Comparison of ENCODE assay signal across 5 fruit fly cellular contexts in the genomic region with DNA sequence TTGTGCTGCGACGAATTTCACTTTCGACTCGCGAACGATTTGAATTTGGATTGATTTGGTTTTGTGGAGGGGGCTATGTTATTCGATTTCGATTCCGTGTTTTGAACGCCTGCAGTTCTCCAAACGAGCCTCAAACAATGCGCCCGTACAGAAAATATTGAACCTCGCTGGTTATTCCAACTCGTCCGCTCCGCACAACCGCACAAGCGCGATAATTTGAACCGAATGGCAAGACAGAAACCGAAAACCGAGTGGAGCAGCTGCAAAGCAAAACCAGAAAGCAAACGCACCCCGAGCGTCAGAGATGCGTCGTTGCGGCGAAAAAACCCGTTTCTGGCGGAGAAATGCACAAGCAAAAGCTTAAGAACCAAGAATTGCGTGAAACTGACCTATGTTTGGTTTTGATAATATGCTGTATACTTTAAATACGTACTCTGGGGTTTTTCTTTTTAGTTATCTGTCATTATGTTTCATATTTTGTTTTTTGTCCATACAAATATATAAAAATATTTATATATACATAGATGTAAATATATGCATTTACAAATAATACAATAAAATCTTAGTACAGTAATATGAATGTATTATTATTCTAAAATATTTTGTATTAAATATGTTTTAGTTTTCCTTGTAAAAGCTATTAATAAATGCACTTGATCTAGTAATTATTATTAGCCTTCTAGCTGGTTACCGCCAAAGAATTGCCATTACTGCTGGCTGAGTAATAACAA.
A peak's percentile ranks its signal among the peaks of the same experiment; 100 is the strongest.
TF ChIP-seq lines count a peak whose summit lies in the region.

TSS of gene Dyrk2 (minus strand) at position 231 of the 731 bp plus-strand sequence.

- no peak for TF ChIP-seq CTCF in whole organism, embryonic (GFP tag; optimal IDR thresholded peaks at IDR 0.05; lab: Kevin White, UChicago)

TF ChIP-seq in whole organism, adult, 20 proteins besides CTCF, POLR2A, EP300 and RAD21 (continues in another document):
- peak; percentile 45 for TF ChIP-seq tj (GFP tag; optimal IDR thresholded peaks at IDR 0.05; lab: Kevin White, UChicago)
- peak; percentile 50 for TF ChIP-seq pad (GFP tag; optimal IDR thresholded peaks at IDR 0.05; lab: Kevin White, UChicago)
- peak; percentile 13 for TF ChIP-seq CG33017 (tag; optimal IDR thresholded peaks at IDR 0.05; lab: Kevin White, UChicago)
- TF ChIP-seq ovo (GFP tag; optimal IDR thresholded peaks at IDR 0.05; lab: Kevin White, UChicago), result no peak
- TF ChIP-seq CG12768 (GFP tag; optimal IDR thresholded peaks at IDR 0.05; lab: Kevin White, UChicago), result peak; percentile 40
- peak; percentile 34 for TF ChIP-seq bab1 (GFP tag; optimal IDR thresholded peaks at IDR 0.05; lab: Kevin White, UChicago)
- TF ChIP-seq Crg-1 (GFP tag; optimal IDR thresholded peaks at IDR 0.05; lab: Kevin White, UChicago), result no peak
- TF ChIP-seq Mnt (GFP tag; optimal IDR thresholded peaks at IDR 0.05; lab: Kevin White, UChicago), result peak; percentile 48
- TF ChIP-seq CG1620 (GFP tag; optimal IDR thresholded peaks at IDR 0.05; lab: Kevin White, UChicago), result peak; percentile 15
- peak; percentile 18 for TF ChIP-seq Hr96 (GFP tag; optimal IDR thresholded peaks at IDR 0.05; lab: Kevin White, UChicago)
- TF ChIP-seq CG5204 (GFP tag; optimal IDR thresholded peaks at IDR 0.05; lab: Kevin White, UChicago), result no peak
- TF ChIP-seq cic (GFP tag; optimal IDR thresholded peaks at IDR 0.05; lab: Kevin White, UChicago), result no peak
- peak; percentile 50 for TF ChIP-seq CG7045 (GFP tag; optimal IDR thresholded peaks at IDR 0.05; lab: Kevin White, UChicago)
- no peak for TF ChIP-seq cnc (optimal IDR thresholded peaks at IDR 0.05; lab: Kevin White, UChicago)
- peak; percentile 61 for TF ChIP-seq kay (GFP tag; lab: Kevin White, UChicago; ENCODE audit: borderline replicate concordance)
- TF ChIP-seq CG11617 (GFP tag; optimal IDR thresholded peaks at IDR 0.05; lab: Kevin White, UChicago), result peak; percentile 71

TF ChIP-seq in whole organism, embryonic, 481 proteins besides CTCF, POLR2A, EP300 and RAD21 (continues in another document):
- TF ChIP-seq CoRest (tag; optimal IDR thresholded peaks at IDR 0.05; lab: Kevin White, UChicago) (peak; percentile 73), hb (GFP tag; IDR thresholded peaks at IDR 0.05; lab: Robert Waterston, UW; ENCODE audit: partially characterized antibody) (no peak), B-H1 (GFP tag; IDR thresholded peaks at IDR 0.05; lab: Robert Waterston, UW) (peak; percentile 24; the same call in 1 of the 3 replicates), Dek (tag; optimal IDR thresholded peaks at IDR 0.05; lab: Kevin White, UChicago) (peak; percentile 53), lmd (GFP tag; IDR thresholded peaks at IDR 0.05; lab: Robert Waterston, UW) (no peak), peb (GFP tag; IDR thresholded peaks at IDR 0.05; lab: Robert Waterston, UW) (no peak), fd64A (GFP tag; optimal IDR thresholded peaks at IDR 0.05; lab: Kevin White, UChicago) (no peak), CG16813 (GFP tag; IDR thresholded peaks at IDR 0.05; lab: Robert Waterston, UW; ENCODE audit: partially characterized antibody) (no peak), zen (tag; optimal IDR thresholded peaks at IDR 0.05; lab: Kevin White, UChicago) (peak; percentile 11), CG42726 (GFP tag; IDR thresholded peaks at IDR 0.05; lab: Robert Waterston, UW; ENCODE audit: partially characterized antibody) (no peak; the same call in 1 of the 2 replicates), CG9215 (GFP tag; IDR thresholded peaks at IDR 0.05; lab: Robert Waterston, UW) (no peak), CG11696 (GFP tag; IDR thresholded peaks at IDR 0.05; lab: Robert Waterston, UW) (no peak), TFAM (GFP tag; optimal IDR thresholded peaks at IDR 0.05; lab: Kevin White, UChicago) (no peak), kay (GFP tag; optimal IDR thresholded peaks at IDR 0.05; lab: Kevin White, UChicago) (peak; percentile 36), Trl (optimal IDR thresholded peaks at IDR 0.05; lab: Kevin White, UChicago) (peak in 1 of 2 experiments; percentile 68), Trl (GFP tag; optimal IDR thresholded peaks at IDR 0.05; lab: Kevin White, UChicago) (peak; percentile 16)

TF ChIP-seq in whole organism, prepupa, 60 proteins besides CTCF, POLR2A, EP300 and RAD21 (continues in another document):
- TF ChIP-seq CG10631 (GFP tag; optimal IDR thresholded peaks at IDR 0.05; lab: Kevin White, UChicago) (peak; percentile 41), salr (GFP tag; optimal IDR thresholded peaks at IDR 0.05; lab: Kevin White, UChicago) (peak in 1 of 2 experiments; percentile 57), net (GFP tag; optimal IDR thresholded peaks at IDR 0.05; lab: Kevin White, UChicago) (peak; percentile 63), CG11294 (GFP tag; IDR thresholded peaks at IDR 0.05; lab: Robert Waterston, UW) (no peak), Hr39 (GFP tag; optimal IDR thresholded peaks at IDR 0.05; lab: Kevin White, UChicago) (no peak), acj6 (GFP tag; optimal IDR thresholded peaks at IDR 0.05; lab: Kevin White, UChicago) (peak; percentile 10), CG32006 (GFP tag; optimal IDR thresholded peaks at IDR 0.05; lab: Kevin White, UChicago) (peak; percentile 67), CG6792 (GFP tag; optimal IDR thresholded peaks at IDR 0.05; lab: Kevin White, UChicago) (no peak), Eip75B (GFP tag; optimal IDR thresholded peaks at IDR 0.05; lab: Kevin White, UChicago) (peak; percentile 55), Sox102F (GFP tag; optimal IDR thresholded peaks at IDR 0.05; lab: Kevin White, UChicago) (peak; percentile 56), vri (GFP tag; optimal IDR thresholded peaks at IDR 0.05; lab: Kevin White, UChicago) (peak; percentile 44), achi (GFP tag; optimal IDR thresholded peaks at IDR 0.05; lab: Kevin White, UChicago) (peak; percentile 40), CG15336 (GFP tag; IDR thresholded peaks at IDR 0.05; lab: Robert Waterston, UW) (0 out of 2 replicates have a peak, but pooled peaks have one; percentile 37), CG3919 (GFP tag; optimal IDR thresholded peaks at IDR 0.05; lab: Kevin White, UChicago) (peak; percentile 60), OdsH (GFP tag; optimal IDR thresholded peaks at IDR 0.05; lab: Kevin White, UChicago) (peak; percentile 42), fd59A (GFP tag; optimal IDR thresholded peaks at IDR 0.05; lab: Kevin White, UChicago) (no peak), Lpt (GFP tag; optimal IDR thresholded peaks at IDR 0.05; lab: Kevin White, UChicago) (peak; percentile 6)

TF ChIP-seq in whole organism, pupa, 21 proteins besides CTCF, POLR2A, EP300 and RAD21 (continues in another document):
- TF ChIP-seq CG15710 (tag; optimal IDR thresholded peaks at IDR 0.05; lab: Kevin White, UChicago), result peak; percentile 27
- TF ChIP-seq CG9948 (tag; optimal IDR thresholded peaks at IDR 0.05; lab: Kevin White, UChicago), result peak; percentile 5
- TF ChIP-seq CG12605 (GFP tag; IDR thresholded peaks at IDR 0.05; lab: Robert Waterston, UW), result peak; percentile 32; the same call in 1 of the 2 replicates
- TF ChIP-seq CG4496 (GFP tag; IDR thresholded peaks at IDR 0.05; lab: Robert Waterston, UW), result peak; percentile 53; the same call in 2 of the 3 replicates
- 0 out of 2 replicates have a peak, but pooled peaks have one; percentile 21 for TF ChIP-seq CG32121 (GFP tag; IDR thresholded peaks at IDR 0.05; lab: Robert Waterston, UW)
- no peak for TF ChIP-seq CG8301 (tag; optimal IDR thresholded peaks at IDR 0.05; lab: Kevin White, UChicago)
- no peak for TF ChIP-seq CG13204 (GFP tag; optimal IDR thresholded peaks at IDR 0.05; lab: Kevin White, UChicago)
- TF ChIP-seq CG8159 (tag; optimal IDR thresholded peaks at IDR 0.05; lab: Kevin White, UChicago), result peak; percentile 57
- TF ChIP-seq D1 (tag; optimal IDR thresholded peaks at IDR 0.05; lab: Kevin White, UChicago), result peak; percentile 38
- no peak for TF ChIP-seq CG10348 (GFP tag; IDR thresholded peaks at IDR 0.05; lab: Robert Waterston, UW)
- peak; percentile 31 for TF ChIP-seq Snoo (tag; optimal IDR thresholded peaks at IDR 0.05; lab: Kevin White, UChicago)
- no peak for TF ChIP-seq gl (tag; optimal IDR thresholded peaks at IDR 0.05; lab: Kevin White, UChicago)
- no peak; the same call in 2 of the 3 replicates for TF ChIP-seq fd96Ca (GFP tag; IDR thresholded peaks at IDR 0.05; lab: Robert Waterston, UW)
- TF ChIP-seq CG14655 (GFP tag; optimal IDR thresholded peaks at IDR 0.05; lab: Kevin White, UChicago), result peak; percentile 66
- TF ChIP-seq rn (GFP tag; IDR thresholded peaks at IDR 0.05; lab: Robert Waterston, UW), result no peak
- peak; percentile 50 for TF ChIP-seq EcR (GFP tag; optimal IDR thresholded peaks at IDR 0.05; lab: Kevin White, UChicago)
- peak; percentile 70 for TF ChIP-seq Ets98B (GFP tag; IDR thresholded peaks at IDR 0.05; lab: Robert Waterston, UW)
- TF ChIP-seq CG34367 (tag; optimal IDR thresholded peaks at IDR 0.05; lab: Kevin White, UChicago), result peak; percentile 5

TF ChIP-seq in whole organism, wandering third instar larva, 38 proteins besides CTCF, POLR2A, EP300 and RAD21 (continues in another document):
- no peak for TF ChIP-seq Rel (GFP tag; optimal IDR thresholded peaks at IDR 0.05; lab: Kevin White, UChicago)
- peak; percentile 25 for TF ChIP-seq Rel (tag; optimal IDR thresholded peaks at IDR 0.05; lab: Kevin White, UChicago)
- TF ChIP-seq Hr78 (GFP tag; optimal IDR thresholded peaks at IDR 0.05; lab: Kevin White, UChicago), result no peak
- TF ChIP-seq Hr83 (GFP tag; optimal IDR thresholded peaks at IDR 0.05; lab: Kevin White, UChicago; ENCODE audit: poor library complexity, severe bottlenecking), result peak; percentile 59
- no peak for TF ChIP-seq Mio (GFP tag; optimal IDR thresholded peaks at IDR 0.05; lab: Kevin White, UChicago)
- no peak for TF ChIP-seq brk (GFP tag; optimal IDR thresholded peaks at IDR 0.05; lab: Kevin White, UChicago)
- TF ChIP-seq Dfd (GFP tag; optimal IDR thresholded peaks at IDR 0.05; lab: Kevin White, UChicago), result no peak
- TF ChIP-seq Hnf4 (GFP tag; optimal IDR thresholded peaks at IDR 0.05; lab: Kevin White, UChicago), result peak; percentile 18
- no peak for TF ChIP-seq dsf (GFP tag; optimal IDR thresholded peaks at IDR 0.05; lab: Kevin White, UChicago; ENCODE audit: borderline replicate concordance)
- no peak for TF ChIP-seq Jra (GFP tag; optimal IDR thresholded peaks at IDR 0.05; lab: Kevin White, UChicago)
- peak; percentile 38 for TF ChIP-seq h (GFP tag; optimal IDR thresholded peaks at IDR 0.05; lab: Kevin White, UChicago)
- TF ChIP-seq sv (GFP tag; optimal IDR thresholded peaks at IDR 0.05; lab: Kevin White, UChicago), result no peak
- TF ChIP-seq sage (GFP tag; optimal IDR thresholded peaks at IDR 0.05; lab: Kevin White, UChicago), result no peak
- peak; percentile 66 for TF ChIP-seq HLH106 (tag; optimal IDR thresholded peaks at IDR 0.05; lab: Kevin White, UChicago)
- TF ChIP-seq Dif (GFP tag; optimal IDR thresholded peaks at IDR 0.05; lab: Kevin White, UChicago; ENCODE audit: partially characterized antibody), result peak; percentile 84
- no peak for TF ChIP-seq usp (GFP tag; optimal IDR thresholded peaks at IDR 0.05; lab: Kevin White, UChicago)
- no peak for TF ChIP-seq lola (GFP tag; optimal IDR thresholded peaks at IDR 0.05; lab: Kevin White, UChicago)
- TF ChIP-seq Sp1 (GFP tag; optimal IDR thresholded peaks at IDR 0.05; lab: Kevin White, UChicago), result peak; percentile 57
- peak; percentile 30 for TF ChIP-seq br (GFP tag; optimal IDR thresholded peaks at IDR 0.05; lab: Kevin White, UChicago)
- TF ChIP-seq Abd-B (GFP tag; optimal IDR thresholded peaks at IDR 0.05; lab: Kevin White, UChicago), result no peak
- TF ChIP-seq dmrt93B (GFP tag; optimal IDR thresholded peaks at IDR 0.05; lab: Kevin White, UChicago), result peak; percentile 38
